Worm (Caenorhabditis elegans) whole organism, L1 larva: ENCODE data around the gene fbxa-15.

Experiments used
- C16A3.4 ChIP-seq: fragments of 150-350 bp; optimal IDR thresholded peaks from 2 replicates; lab custom pipeline; 2014; ENCODE audit warnings: missing biosample characterization, missing genetic modification characterization
- ceh-88 ChIP-seq: fragments of 200-800 bp; sonication (Bioruptor generic); IDR thresholded peaks from 2 replicates; pipeline ENCODE4 v1.3.6; 2022; ENCODE audit warnings: missing genetic modification characterization, missing compliant biosample characterization
- ces-1 ChIP-seq: fragments of 150-350 bp; optimal IDR thresholded peaks from 2 replicates; lab custom pipeline; 2014; ENCODE audit warnings: missing biosample characterization, missing genetic modification reagents, missing genetic modification characterization
- dpl-1 ChIP-seq, 3 experiments: fragments of 150-350 bp in 2 of 3; sonication (generic microtip) in 1 of 3; optimal IDR thresholded peaks; 2 replicates each; lab custom pipeline; 2014 to 2017; ENCODE audit warnings: missing biosample characterization in 3 of 3, missing genetic modification characterization in 3 of 3, missing genetic modification reagents in 3 of 3
- efl-1 ChIP-seq, 4 experiments: fragments of 150-350 bp; optimal IDR thresholded peaks in 3 of 4; peaks in 1 of 4; 1 replicate in 1 of 4; 2 replicates in 3 of 4; lab custom pipeline; 2014; ENCODE audit warnings: missing biosample characterization in 2 of 4, missing genetic modification characterization in 2 of 4, missing genetic modification reagents in 2 of 4
- egl-13 ChIP-seq: sonication (generic microtip); optimal IDR thresholded peaks from 2 replicates; lab custom pipeline; 2016; ENCODE audit warnings: missing genotype, missing genetic modification reagents, missing genetic modification characterization, missing compliant biosample characterization
- egl-27 ChIP-seq, 2 experiments: fragments of 150-350 bp in 1 of 2; sonication (generic microtip); optimal IDR thresholded peaks; 3 replicates each; lab custom pipeline; 2017 to 2018; ENCODE audit warnings: missing biosample characterization in 2 of 2, missing genetic modification characterization in 2 of 2, missing genetic modification reagents in 2 of 2
- elt-2 ChIP-seq: sonication (generic microtip); optimal IDR thresholded peaks from 2 replicates; lab custom pipeline; 2016; ENCODE audit warnings: missing genetic modification characterization, mild to moderate bottlenecking, inconsistent platforms, missing compliant biosample characterization, missing genetic modification reagents
- hlh-17 ChIP-seq: fragments of 200-800 bp; sonication (Bioruptor generic); optimal IDR thresholded peaks from 2 replicates; lab custom pipeline; 2018; ENCODE audit warnings: missing genetic modification characterization, mild to moderate bottlenecking, missing compliant biosample characterization, moderate library complexity, borderline replicate concordance
- irx-1 ChIP-seq: sonication (generic microtip); optimal IDR thresholded peaks from 2 replicates; lab custom pipeline; 2016; ENCODE audit warnings: missing genetic modification characterization, missing compliant biosample characterization
- jun-1 ChIP-seq: fragments of 150-350 bp; optimal IDR thresholded peaks from 2 replicates; lab custom pipeline; 2014; ENCODE audit warnings: missing biosample characterization, missing genetic modification reagents, missing genetic modification characterization
- lin-35 ChIP-seq, 2 experiments: fragments of 150-350 bp; optimal IDR thresholded peaks; 2 replicates each; lab custom pipeline; 2014; ENCODE audit warnings: missing biosample characterization in 2 of 2, missing genetic modification characterization in 2 of 2, missing genetic modification reagents in 2 of 2
- mab-9 ChIP-seq: fragments of 200-800 bp; sonication (Bioruptor generic); IDR thresholded peaks from 2 replicates; pipeline ENCODE4 v1.3.6; 2022; ENCODE audit warnings: missing genetic modification reagents, missing genetic modification characterization, missing compliant biosample characterization
- nhr-12 ChIP-seq: sonication (generic microtip); optimal IDR thresholded peaks from 2 replicates; lab custom pipeline; 2017; ENCODE audit warnings: missing biosample characterization, missing genetic modification characterization
- nhr-20 ChIP-seq: sonication (generic microtip); optimal IDR thresholded peaks from 2 replicates; lab custom pipeline; 2016; ENCODE audit warnings: mild to moderate bottlenecking, missing genetic modification characterization, missing compliant biosample characterization
- nhr-47 ChIP-seq: sonication (generic microtip); optimal IDR thresholded peaks from 2 replicates; lab custom pipeline; 2016; ENCODE audit warnings: mild to moderate bottlenecking, missing genetic modification characterization, moderate library complexity, missing compliant biosample characterization
- pax-3 ChIP-seq: fragments of 200-800 bp; sonication (Bioruptor generic); optimal IDR thresholded peaks from 2 replicates; lab custom pipeline; 2018; ENCODE audit warnings: mild to moderate bottlenecking, missing genetic modification characterization, moderate library complexity, missing compliant biosample characterization
- skn-1 ChIP-seq: fragments of 150-350 bp; optimal IDR thresholded peaks from 2 replicates; lab custom pipeline; 2014; ENCODE audit warnings: missing biosample characterization, missing genetic modification characterization
- snu-23 ChIP-seq: sonication (generic microtip); optimal IDR thresholded peaks from 2 replicates; lab custom pipeline; 2016; ENCODE audit warnings: missing genetic modification characterization, missing compliant biosample characterization
- tlp-1 ChIP-seq: fragments of 150-350 bp; optimal IDR thresholded peaks from 2 replicates; lab custom pipeline; 2014; ENCODE audit warnings: missing biosample characterization, missing genetic modification characterization
- unc-30 ChIP-seq: sonication (generic microtip); optimal IDR thresholded peaks from 2 replicates; lab custom pipeline; 2017; ENCODE audit warnings: missing biosample characterization, missing genetic modification characterization
- unc-86 ChIP-seq: sonication (generic microtip); optimal IDR thresholded peaks from 2 replicates; lab custom pipeline; 2016; ENCODE audit warnings: missing genetic modification characterization, missing compliant biosample characterization
- unc-98 ChIP-seq: fragments of 200-800 bp; sonication (Bioruptor generic); IDR thresholded peaks from 2 replicates; pipeline ENCODE4 v1.3.6; 2022; ENCODE audit warnings: missing genetic modification characterization, missing compliant biosample characterization
- vab-15 ChIP-seq: sonication (generic microtip); optimal IDR thresholded peaks from 2 replicates; lab custom pipeline; 2017; ENCODE audit warnings: missing genotype, mild to moderate bottlenecking, missing genetic modification characterization, missing compliant biosample characterization
- zag-1 ChIP-seq: fragments of 150-350 bp; optimal IDR thresholded peaks from 2 replicates; lab custom pipeline; 2014; ENCODE audit warnings: missing biosample characterization, missing genetic modification characterization
- ztf-11 ChIP-seq, 2 experiments: sonication (generic microtip); optimal IDR thresholded peaks; 2 replicates each; lab custom pipeline; 2016 to 2017; ENCODE audit warnings: missing genetic modification characterization in 2 of 2, missing biosample characterization in 1 of 2, missing compliant biosample characterization in 1 of 2
- ztf-4 ChIP-seq: fragments of 150-350 bp; optimal IDR thresholded peaks from 2 replicates; lab custom pipeline; 2014; ENCODE audit warnings: missing biosample characterization, missing genetic modification characterization

fbxa-15 gene

ce11 chrIII:1349313-1349712 lies 27.9 kb upstream of the fbxa-15 start, which contains the start of gene fbxa-25:
TSS of gene fbxa-25 (minus strand) at chrIII:1349450.
- no peak for TF ChIP-seq pax-3 (tag; lab: Kevin White, UChicago)
- TF ChIP-seq unc-86 (tag; lab: Kevin White, UChicago): no peak
- no peak for TF ChIP-seq unc-98 (GFP tag; lab: Robert Waterston, UW)
- TF ChIP-seq ztf-11 (tag; optimal IDR thresholded peaks at IDR 0.05; lab: Kevin White, UChicago): no peak
- TF ChIP-seq lin-35 (GFP tag; optimal IDR thresholded peaks at IDR 0.05; lab: Kevin White, UChicago): no peak
- no peak for TF ChIP-seq jun-1 (tag; lab: Kevin White, UChicago)
- no peak for TF ChIP-seq egl-27 (tag; optimal IDR thresholded peaks at IDR 0.05; lab: Kevin White, UChicago)
- no peak for TF ChIP-seq snu-23 (GFP tag; lab: Kevin White, UChicago)
- no peak for TF ChIP-seq ces-1 (GFP tag; lab: Kevin White, UChicago)
- no peak for TF ChIP-seq egl-13 (tag; lab: Kevin White, UChicago)
- no peak for TF ChIP-seq hlh-17 (GFP tag; lab: Kevin White, UChicago)
- no peak for TF ChIP-seq irx-1 (tag; lab: Kevin White, UChicago)
- TF ChIP-seq efl-1 (optimal IDR thresholded peaks at IDR 0.05; lab: Kevin White, UChicago): no peak
- peak in 1 of 2 experiments; percentile 51 for TF ChIP-seq efl-1 (GFP tag; optimal IDR thresholded peaks at IDR 0.05 in 1 of 2; lab: Kevin White, UChicago)
- TF ChIP-seq elt-2 (tag; lab: Kevin White, UChicago): peak; percentile 5
- TF ChIP-seq, all 84 proteins: peak for 2

- TF ChIP-seq hlh-17 (GFP tag; lab: Kevin White, UChicago) (no peak), nhr-12 (tag; lab: Kevin White, UChicago) (no peak), mab-9 (no peak), skn-1 (tag; lab: Kevin White, UChicago) (no peak)
Observed at ce11 chrIII:1347539-1347938, 26.1 kb upstream of the fbxa-15 start, which contains the start of gene Y82E9BL.5. TSS of gene Y82E9BL.5 (minus strand) at chrIII:1347639.

- TF ChIP-seq efl-1 (optimal IDR thresholded peaks at IDR 0.05; lab: Kevin White, UChicago): no peak
- peak in 1 of 2 experiments; percentile 51 for TF ChIP-seq efl-1 (GFP tag; optimal IDR thresholded peaks at IDR 0.05 in 1 of 2; lab: Kevin White, UChicago)
- no peak for TF ChIP-seq tlp-1 (tag; lab: Kevin White, UChicago)
Observed at ce11 chrIII:1347003-1347402, 25.5 kb upstream of the fbxa-15 start.

ce11 chrIII:1345694-1346093 lies 24.2 kb upstream of the fbxa-15 start, which contains the start of gene Y82E9BL.6:
TSS of gene Y82E9BL.6 (minus strand) at chrIII:1345794.
- TF ChIP-seq lin-35 (GFP tag; optimal IDR thresholded peaks at IDR 0.05; lab: Kevin White, UChicago): no peak

- TF ChIP-seq lin-35 (GFP tag; optimal IDR thresholded peaks at IDR 0.05; lab: Kevin White, UChicago) (peak in 1 of 2 experiments; percentile 20), nhr-47 (no peak), dpl-1 (GFP tag; optimal IDR thresholded peaks at IDR 0.05; lab: Kevin White, UChicago) (peak in 1 of 3 experiments; percentile 44), nhr-20 (tag; lab: Kevin White, UChicago) (no peak), efl-1 (optimal IDR thresholded peaks at IDR 0.05; lab: Kevin White, UChicago) (peak; percentile 27 to 63), efl-1 (GFP tag; optimal IDR thresholded peaks at IDR 0.05 in 1 of 2; lab: Kevin White, UChicago) (peak; percentile 62 to 76)
Observed at ce11 chrIII:1342919-1343419, 21.5 kb upstream of the fbxa-15 start, which contains the start of gene fbxa-27. TSS of gene fbxa-27 (plus strand) at chrIII:1342969.

ce11 chrIII:1342488-1342887 lies 21.0 kb upstream of the fbxa-15 start, which contains the start of gene fbxa-26:
TSS of gene fbxa-26 (minus strand) at chrIII:1342522.
- TF ChIP-seq zag-1 (tag; lab: Kevin White, UChicago) (no peak), ceh-88 (GFP tag; lab: Robert Waterston, UW) (no peak), lin-35 (GFP tag; optimal IDR thresholded peaks at IDR 0.05; lab: Kevin White, UChicago) (no peak), unc-30 (tag; lab: Kevin White, UChicago) (no peak), vab-15 (tag; lab: Kevin White, UChicago) (no peak), ztf-4 (tag; lab: Kevin White, UChicago) (no peak), C16A3.4 (no peak), ces-1 (GFP tag; lab: Kevin White, UChicago) (no peak), hlh-17 (GFP tag; lab: Kevin White, UChicago) (no peak)
